Fruit fly (Drosophila melanogaster) whole organism, embryonic: ENCODE data around the gene CG3347.

Experiments
- CG10565 ChIP-seq: fragments of 200-800 bp; sonication (Bioruptor generic); optimal IDR thresholded peaks from 3 replicates; lab custom pipeline; 2016; ENCODE audit warnings: missing biosample characterization, mild to moderate bottlenecking, missing genetic modification characterization
- CG11093 ChIP-seq: fragments of 200-800 bp; sonication (Bioruptor generic); IDR thresholded peaks from 3 replicates; pipeline ENCODE4 v1.3.6; 2022; ENCODE audit warnings: missing biosample characterization, missing genetic modification characterization
- CG12659 ChIP-seq: fragments of 200-800 bp; sonication (Bioruptor generic); optimal IDR thresholded peaks from 3 replicates; lab custom pipeline; 2017; ENCODE audit warnings: mild to moderate bottlenecking, missing biosample characterization, missing genetic modification reagents, missing genetic modification characterization
- CG13123 ChIP-seq: fragments of 200-800 bp; sonication (Bioruptor generic); optimal IDR thresholded peaks from 2 replicates; lab custom pipeline; 2016; ENCODE audit warnings: missing biosample characterization, missing genetic modification characterization
- CG13775 ChIP-seq: fragments of 200-800 bp; sonication (Bioruptor generic); optimal IDR thresholded peaks from 3 replicates; lab custom pipeline; 2017; ENCODE audit warnings: missing biosample characterization, mild to moderate bottlenecking, missing genetic modification characterization
- CG14860 ChIP-seq: fragments of 200-800 bp; sonication (Bioruptor generic); IDR thresholded peaks from 3 replicates; pipeline ENCODE4 v1.3.6; 2022; ENCODE audit warnings: missing biosample characterization, missing genetic modification characterization; ENCODE audit not compliant: partially characterized antibody
- CG15479 ChIP-seq: fragments of 200-800 bp; sonication (Bioruptor generic); optimal IDR thresholded peaks from 3 replicates; lab custom pipeline; 2019; ENCODE audit warnings: missing biosample characterization, mild to moderate bottlenecking, missing genetic modification characterization, moderate library complexity
- CG17359 ChIP-seq: fragments of 200-800 bp; sonication (Bioruptor generic); optimal IDR thresholded peaks from 3 replicates; lab custom pipeline; 2018; ENCODE audit warnings: missing biosample characterization, mild to moderate bottlenecking, missing genetic modification characterization, moderate library complexity
- CG17568 ChIP-seq: fragments of 200-800 bp; sonication (Bioruptor generic); optimal IDR thresholded peaks from 2 replicates; lab custom pipeline; 2018; ENCODE audit warnings: missing biosample characterization, mild to moderate bottlenecking, missing genetic modification characterization, moderate library complexity
- CG17912 ChIP-seq: fragments of 200-800 bp; sonication (Bioruptor generic); optimal IDR thresholded peaks from 2 replicates; lab custom pipeline; 2018; ENCODE audit warnings: missing biosample characterization, mild to moderate bottlenecking, missing genetic modification characterization
- CG32767 ChIP-seq: fragments of 200-800 bp; sonication (Bioruptor generic); IDR thresholded peaks from 2 replicates; pipeline ENCODE4 v1.3.6; 2022; ENCODE audit warnings: missing biosample characterization, missing genetic modification characterization
- CG3281 ChIP-seq: fragments of 200-800 bp; sonication (Bioruptor generic); optimal IDR thresholded peaks from 3 replicates; lab custom pipeline; 2017; ENCODE audit warnings: missing biosample characterization, mild to moderate bottlenecking, missing genetic modification characterization
- CG34224 ChIP-seq: fragments of 200-800 bp; sonication (Bioruptor generic); IDR thresholded peaks from 3 replicates; pipeline ENCODE4 v1.3.6; 2022; ENCODE audit warnings: missing biosample characterization, missing genetic modification characterization; ENCODE audit not compliant: partially characterized antibody
- CG34376 ChIP-seq: fragments of 200-800 bp; sonication (Bioruptor generic); optimal IDR thresholded peaks from 2 replicates; lab custom pipeline; 2018; ENCODE audit warnings: missing biosample characterization, mild to moderate bottlenecking, missing genetic modification characterization
- CG4404 ChIP-seq: fragments of 200-800 bp; sonication (Bioruptor generic); IDR thresholded peaks from 2 replicates; pipeline ENCODE4 v1.3.6; 2022; ENCODE audit warnings: missing biosample characterization, missing genetic modification characterization
- CG4424 ChIP-seq: fragments of 200-800 bp; sonication (Bioruptor generic); optimal IDR thresholded peaks from 3 replicates; lab custom pipeline; 2016; ENCODE audit warnings: missing biosample characterization, missing genetic modification characterization
- CG6254 ChIP-seq: fragments of 200-800 bp; sonication (Bioruptor generic); optimal IDR thresholded peaks from 3 replicates; lab custom pipeline; 2017; ENCODE audit warnings: mild to moderate bottlenecking, missing biosample characterization, missing genetic modification reagents, missing genetic modification characterization
- CG9727 ChIP-seq: fragments of 200-800 bp; sonication (Bioruptor generic); optimal IDR thresholded peaks from 3 replicates; lab custom pipeline; 2017; ENCODE audit warnings: missing biosample characterization, mild to moderate bottlenecking, missing genetic modification characterization
- CG9876 ChIP-seq: fragments of 200-800 bp; sonication (Bioruptor generic); optimal IDR thresholded peaks from 2 replicates; lab custom pipeline; 2016; ENCODE audit warnings: missing biosample characterization, missing genetic modification characterization
- CHES-1-like ChIP-seq: fragments of 200-800 bp; sonication (Bioruptor generic); optimal IDR thresholded peaks from 2 replicates; lab custom pipeline; 2016; ENCODE audit warnings: missing biosample characterization, missing genetic modification characterization
- Dip3 ChIP-seq: fragments of 200-800 bp; sonication (Bioruptor generic); optimal IDR thresholded peaks from 3 replicates; lab custom pipeline; 2016; ENCODE audit warnings: missing biosample characterization, missing genetic modification characterization
- E2f1 ChIP-seq: fragments of 200-800 bp; sonication (Bioruptor generic); IDR thresholded peaks from 2 replicates; pipeline ENCODE4 v1.3.6; 2022; ENCODE audit warnings: missing biosample characterization, missing genetic modification characterization
- HLH4C ChIP-seq: fragments of 200-800 bp; sonication (Bioruptor generic); IDR thresholded peaks from 3 replicates; pipeline ENCODE4 v1.3.6; 2022; ENCODE audit warnings: missing biosample characterization, missing genetic modification characterization; ENCODE audit not compliant: partially characterized antibody
- HLH54F ChIP-seq: fragments of 200-800 bp; sonication (Bioruptor generic); optimal IDR thresholded peaks from 3 replicates; lab custom pipeline; 2016; ENCODE audit warnings: missing biosample characterization, missing genetic modification characterization
- Kr ChIP-seq: fragments of 200-800 bp; sonication (Bioruptor generic); optimal IDR thresholded peaks from 2 replicates; lab custom pipeline; 2017; ENCODE audit warnings: missing biosample characterization, mild to moderate bottlenecking, missing genetic modification characterization
- Lim3 ChIP-seq: fragments of 200-800 bp; sonication (Bioruptor generic); IDR thresholded peaks from 2 replicates; pipeline ENCODE4 v1.3.6; 2022; ENCODE audit warnings: missing biosample characterization, missing genetic modification characterization
- Spps ChIP-seq: fragments of 200-800 bp; sonication (Bioruptor generic); optimal IDR thresholded peaks from 2 replicates; lab custom pipeline; 2018; ENCODE audit warnings: missing biosample characterization, mild to moderate bottlenecking, missing genetic modification characterization
- ab ChIP-seq: fragments of 200-800 bp; sonication (Bioruptor generic); optimal IDR thresholded peaks from 2 replicates; lab custom pipeline; 2016; ENCODE audit warnings: missing biosample characterization, missing genetic modification characterization
- al ChIP-seq: fragments of 200-800 bp; sonication (Bioruptor generic); IDR thresholded peaks from 2 replicates; pipeline ENCODE4 v1.3.6; 2022; ENCODE audit warnings: missing biosample characterization, missing genetic modification characterization
- amos ChIP-seq: fragments of 200-800 bp; sonication (Bioruptor generic); IDR thresholded peaks from 2 replicates; pipeline ENCODE4 v1.3.6; 2022; ENCODE audit warnings: missing biosample characterization, missing genetic modification characterization; ENCODE audit not compliant: partially characterized antibody
- ase ChIP-seq: fragments of 200-800 bp; sonication (Bioruptor generic); IDR thresholded peaks from 3 replicates; pipeline ENCODE4 v1.3.6; 2022; ENCODE audit warnings: missing biosample characterization, missing genetic modification characterization
- chinmo ChIP-seq: fragments of 200-800 bp; sonication (Bioruptor generic); IDR thresholded peaks from 4 replicates; pipeline ENCODE4 v1.3.6; 2022; ENCODE audit warnings: missing biosample characterization, missing genetic modification characterization; ENCODE audit not compliant: partially characterized antibody
- corto ChIP-seq: fragments of 200-800 bp; sonication (Bioruptor generic); optimal IDR thresholded peaks from 2 replicates; lab custom pipeline; 2016; ENCODE audit warnings: missing biosample characterization, mild to moderate bottlenecking, missing genetic modification characterization, moderate library complexity
- cwo ChIP-seq: fragments of 200-800 bp; sonication (Bioruptor generic); optimal IDR thresholded peaks from 3 replicates; lab custom pipeline; 2017; ENCODE audit warnings: missing biosample characterization, missing genetic modification characterization, mild to moderate bottlenecking, moderate library complexity, missing genetic modification reagents
- esg ChIP-seq: fragments of 200-800 bp; sonication (Bioruptor generic); conservative IDR thresholded peaks from 2 replicates; pipeline ENCODE4 v1.3.6; 2022; ENCODE audit warnings: missing biosample characterization, missing genetic modification characterization
- exex ChIP-seq: fragments of 200-800 bp; sonication (Bioruptor generic); optimal IDR thresholded peaks from 4 replicates; lab custom pipeline; 2018; ENCODE audit warnings: missing biosample characterization, mild to moderate bottlenecking, missing genetic modification characterization, moderate library complexity
- eyg ChIP-seq: fragments of 200-800 bp; sonication (Bioruptor generic); optimal IDR thresholded peaks from 3 replicates; lab custom pipeline; 2016; ENCODE audit warnings: missing biosample characterization, missing genetic modification characterization
- gce ChIP-seq: fragments of 200-800 bp; sonication (Bioruptor generic); IDR thresholded peaks from 3 replicates; pipeline ENCODE4 v1.3.6; 2022; ENCODE audit warnings: missing biosample characterization, missing genetic modification characterization
- hth ChIP-seq: fragments of >200 bp; optimal IDR thresholded peaks from 2 replicates; lab custom pipeline; 2017; ENCODE audit warnings: inconsistent platforms
- insv ChIP-seq, 2 experiments: fragments of 200-800 bp; sonication (Bioruptor generic); optimal IDR thresholded peaks; 3 replicates each; lab custom pipeline; 2016 to 2018; ENCODE audit warnings: missing biosample characterization in 2 of 2, missing genetic modification characterization in 2 of 2
- jumu ChIP-seq: fragments of 200-800 bp; sonication (Bioruptor generic); optimal IDR thresholded peaks from 3 replicates; lab custom pipeline; 2016; ENCODE audit warnings: missing biosample characterization, missing genetic modification characterization
- klu ChIP-seq: fragments of 200-800 bp; sonication (Bioruptor generic); IDR thresholded peaks from 2 replicates; pipeline ENCODE4 v1.3.6; 2022; ENCODE audit warnings: missing biosample characterization, missing genetic modification characterization
- peb ChIP-seq: fragments of 200-800 bp; sonication (Bioruptor generic); IDR thresholded peaks from 2 replicates; pipeline ENCODE4 v1.3.6; 2022; ENCODE audit warnings: missing biosample characterization, missing genetic modification characterization
- phol ChIP-seq: fragments of 200-800 bp; sonication (Bioruptor generic); optimal IDR thresholded peaks from 3 replicates; lab custom pipeline; 2018; ENCODE audit warnings: missing biosample characterization, mild to moderate bottlenecking, missing genetic modification characterization, moderate library complexity
- pita ChIP-seq: fragments of 200-800 bp; sonication (Bioruptor generic); optimal IDR thresholded peaks from 2 replicates; lab custom pipeline; 2017; ENCODE audit warnings: missing biosample characterization, mild to moderate bottlenecking, missing genetic modification characterization
- shn ChIP-seq: fragments of 200-800 bp; sonication (Bioruptor generic); optimal IDR thresholded peaks from 3 replicates; lab custom pipeline; 2016; ENCODE audit warnings: missing biosample characterization, missing genetic modification characterization
- sima ChIP-seq: fragments of 200-800 bp; sonication (Bioruptor generic); optimal IDR thresholded peaks from 2 replicates; lab custom pipeline; 2016; ENCODE audit warnings: missing biosample characterization, missing genetic modification characterization
- sisA ChIP-seq: fragments of 200-800 bp; sonication (Bioruptor generic); IDR thresholded peaks from 2 replicates; pipeline ENCODE4 v1.3.6; 2022; ENCODE audit warnings: missing biosample characterization, missing genetic modification characterization
- tap ChIP-seq: fragments of 200-800 bp; optimal IDR thresholded peaks from 3 replicates; lab custom pipeline; 2019; ENCODE audit warnings: missing biosample characterization, mild to moderate bottlenecking, missing genetic modification characterization, moderate library complexity
- vvl ChIP-seq: fragments of 200-800 bp; sonication (Bioruptor generic); IDR thresholded peaks from 2 replicates; pipeline ENCODE4 v1.3.6; 2022; ENCODE audit warnings: missing biosample characterization, missing genetic modification characterization
- wor ChIP-seq: fragments of 200-800 bp; sonication (Bioruptor generic); IDR thresholded peaks from 2 replicates; pipeline ENCODE4 v1.3.6; 2022; ENCODE audit warnings: missing biosample characterization, missing genetic modification characterization
- z ChIP-seq: fragments of 200-800 bp; sonication (Bioruptor generic); IDR thresholded peaks from 3 replicates; pipeline ENCODE4 v1.3.6; 2022; ENCODE audit warnings: missing biosample characterization, missing genetic modification characterization

The CG3347 gene

dm6 chr2L:3319731-3320295 is 50.6 kb downstream of the CG3347 start, which contains the start of the genes Fign and CG8837 (continued):
- no peak for TF ChIP-seq CG9876
- no peak for TF ChIP-seq cwo
- TF ChIP-seq CG10565 = no peak
- TF ChIP-seq exex = no peak
- TF ChIP-seq peb (GFP tag; lab: Robert Waterston, UW) = no peak
- TF ChIP-seq CG14860 (GFP tag; lab: Robert Waterston, UW) = peak; percentile 91
- TF ChIP-seq HLH54F (GFP tag; lab: Kevin White, UChicago) = no peak
- no peak for TF ChIP-seq gce
- TF ChIP-seq amos (GFP tag; lab: Robert Waterston, UW) = peak; percentile 75
- no peak for TF ChIP-seq wor (GFP tag; lab: Robert Waterston, UW)
- TF ChIP-seq CG17912 = no peak
- no peak for TF ChIP-seq sisA
- no peak for TF ChIP-seq CHES-1-like (GFP tag; lab: Kevin White, UChicago)
- TF ChIP-seq CG15479 (GFP tag; lab: Kevin White, UChicago) = no peak
- TF ChIP-seq corto (GFP tag; lab: Kevin White, UChicago) = no peak
- no peak for TF ChIP-seq shn (GFP tag; lab: Kevin White, UChicago)
- no peak for TF ChIP-seq E2f1 (GFP tag; lab: Robert Waterston, UW)
- TF ChIP-seq CG4424 (GFP tag; lab: Kevin White, UChicago) = no peak
- TF ChIP-seq esg (GFP tag; lab: Robert Waterston, UW) = no peak
- no peak for TF ChIP-seq Kr
- TF ChIP-seq CG12659 = no peak
- TF ChIP-seq CG4404 (GFP tag; lab: Robert Waterston, UW) = no peak
- no peak for TF ChIP-seq tap (tag; lab: Kevin White, UChicago)
- no peak for TF ChIP-seq CG3281 (GFP tag; lab: Kevin White, UChicago)
- TF ChIP-seq insv (GFP tag; optimal IDR thresholded peaks at IDR 0.05; lab: Kevin White, UChicago) = no peak
- no peak for TF ChIP-seq ab
- no peak for TF ChIP-seq Dip3 (GFP tag; lab: Kevin White, UChicago)
- TF ChIP-seq vvl = no peak
- TF ChIP-seq CG17568 (GFP tag; lab: Kevin White, UChicago) = no peak
- peak; percentile 86 for TF ChIP-seq CG34224
- TF ChIP-seq z (GFP tag; lab: Robert Waterston, UW) = no peak
- no peak for TF ChIP-seq hth
- TF ChIP-seq CG17359 (tag; lab: Kevin White, UChicago) = no peak
- TF ChIP-seq al = no peak
- no peak for TF ChIP-seq sima (GFP tag; lab: Kevin White, UChicago)
- no peak for TF ChIP-seq klu
- no peak for TF ChIP-seq CG13775 (GFP tag; lab: Kevin White, UChicago)
- TF ChIP-seq HLH4C (GFP tag; lab: Robert Waterston, UW) = peak; percentile 98
- no peak for TF ChIP-seq CG13123 (GFP tag; lab: Kevin White, UChicago)
- no peak for TF ChIP-seq CG32767 (GFP tag; lab: Robert Waterston, UW)
- peak; percentile 40 for TF ChIP-seq pita
- TF ChIP-seq CG6254 (GFP tag; lab: Kevin White, UChicago) = no peak
- no peak for TF ChIP-seq ase (GFP tag; lab: Robert Waterston, UW)
- TF ChIP-seq Lim3 (GFP tag; lab: Robert Waterston, UW) = no peak
- TF ChIP-seq phol (tag; lab: Kevin White, UChicago) = no peak
- no peak for TF ChIP-seq CG9727
- peak; percentile 68; the same call in 1 of the 4 replicates for TF ChIP-seq chinmo (GFP tag; lab: Robert Waterston, UW)
- no peak for TF ChIP-seq eyg (GFP tag; lab: Kevin White, UChicago)
- no peak for TF ChIP-seq jumu (GFP tag; lab: Kevin White, UChicago)
- no peak for TF ChIP-seq CG34376 (GFP tag; lab: Kevin White, UChicago)
- no peak for TF ChIP-seq Spps (tag; lab: Kevin White, UChicago)
- TF ChIP-seq CG11093 (GFP tag; lab: Robert Waterston, UW) = no peak
